Worm (Caenorhabditis elegans): ENCODE measurements around the gene ddx-35.

ddx-35 gene

DNA sequence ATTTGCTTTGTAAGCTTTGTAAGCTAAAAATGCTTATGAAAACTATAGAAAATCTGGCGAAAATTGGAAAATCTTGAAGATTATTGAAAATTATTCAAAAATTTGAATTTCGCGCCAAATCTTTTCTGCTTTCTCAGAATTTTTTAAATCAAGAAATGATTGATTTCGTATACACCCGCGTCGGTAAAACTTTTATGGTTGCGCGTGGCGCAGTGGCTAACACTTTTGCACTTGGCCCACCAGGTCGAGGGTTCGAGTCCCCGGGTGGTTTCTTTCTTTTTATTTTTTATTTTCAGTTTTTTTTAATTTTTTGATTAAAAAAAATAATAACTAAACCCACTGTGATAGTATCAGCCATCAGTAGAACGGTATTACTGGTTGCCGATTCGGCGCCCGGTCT lies 44.7 kb upstream of the ddx-35 start (continued):
- TF ChIP-seq lin-54 (GFP tag; optimal IDR thresholded peaks at IDR 0.05) (peak; percentile 52), efl-1 (GFP tag; optimal IDR thresholded peaks at IDR 0.05) (peak; percentile 4), attf-5 (GFP tag; optimal IDR thresholded peaks at IDR 0.05) (peak; percentile 9), ztf-6 (GFP tag; IDR thresholded peaks at IDR 0.05) (no peak), egl-44 (GFP tag; IDR thresholded peaks at IDR 0.05) (0 out of 2 replicates have a peak, but pooled peaks have one; percentile 49), Y79H2A.3 (GFP tag; conservative IDR thresholded peaks at IDR 0.05) (no peak), mes-4 (tag; optimal IDR thresholded peaks at IDR 0.05) (no peak), lin-35 (GFP tag; optimal IDR thresholded peaks at IDR 0.05) (no peak), F39B2.1 (GFP tag; IDR thresholded peaks at IDR 0.05) (no peak), nfya-2 (GFP tag; IDR thresholded peaks at IDR 0.05) (no peak), let-607 (tag; optimal IDR thresholded peaks at IDR 0.05) (no peak), gei-17 (GFP tag; optimal IDR thresholded peaks at IDR 0.05) (no peak), F23B12.7 (tag; optimal IDR thresholded peaks at IDR 0.05; ENCODE audit: insufficient read depth) (peak; percentile 30), nhr-120 (GFP tag; IDR thresholded peaks at IDR 0.05) (no peak), F57C9.4 (tag; optimal IDR thresholded peaks at IDR 0.05) (no peak), tbx-9 (tag; optimal IDR thresholded peaks at IDR 0.05; ENCODE audit: borderline replicate concordance) (no peak), B0336.3 (GFP tag; IDR thresholded peaks at IDR 0.05) (no peak), zfh-2 (GFP tag; conservative IDR thresholded peaks at IDR 0.05) (no peak), lsl-1 (GFP tag; optimal IDR thresholded peaks at IDR 0.05) (peak; percentile 48), hsf-1 (GFP tag; IDR thresholded peaks at IDR 0.05) (no peak), akir-1 (GFP tag; optimal IDR thresholded peaks at IDR 0.05) (no peak), mel-28 (tag; optimal IDR thresholded peaks at IDR 0.05; ENCODE audit: borderline replicate concordance) (no peak), madf-8 (GFP tag; conservative IDR thresholded peaks at IDR 0.05) (no peak), F57A8.1 (GFP tag; optimal IDR thresholded peaks at IDR 0.05) (no peak), Y53G8AR.9 (GFP tag; conservative IDR thresholded peaks at IDR 0.05) (0 out of 2 replicates have a peak, but pooled peaks have one; percentile 55), K11D2.4 (GFP tag; IDR thresholded peaks at IDR 0.05) (no peak), repo-1 (tag; optimal IDR thresholded peaks at IDR 0.05) (peak; percentile 42), pha-4 (tag; optimal IDR thresholded peaks at IDR 0.05) (no peak), egl-18 (GFP tag; IDR thresholded peaks at IDR 0.05) (no peak), snpc-3.4 (tag; optimal IDR thresholded peaks at IDR 0.05) (peak; percentile 31), lsy-27 (tag; optimal IDR thresholded peaks at IDR 0.05; ENCODE audit: borderline replicate concordance, insufficient read depth) (no peak), ztf-28 (GFP tag; IDR thresholded peaks at IDR 0.05) (no peak), tlf-1 (GFP tag; optimal IDR thresholded peaks at IDR 0.05) (no peak), fkh-3 (tag; optimal IDR thresholded peaks at IDR 0.05) (no peak), snpc-1.1 (tag; optimal IDR thresholded peaks at IDR 0.05; ENCODE audit: insufficient read depth) (no peak), ztf-22 (GFP tag; optimal IDR thresholded peaks at IDR 0.05) (no peak), snpc-4 (GFP tag; optimal IDR thresholded peaks at IDR 0.05) (no peak), snpc-4 (tag; optimal IDR thresholded peaks at IDR 0.05) (no peak), die-1 (tag; optimal IDR thresholded peaks at IDR 0.05) (peak; percentile 70), C06A6.2 (GFP tag; conservative IDR thresholded peaks at IDR 0.05) (no peak), chd-7 (tag; optimal IDR thresholded peaks at IDR 0.05) (no peak), lin-26 (GFP tag; IDR thresholded peaks at IDR 0.05) (peak; percentile 92), aptf-2 (GFP tag; conservative IDR thresholded peaks at IDR 0.05) (no peak), lin-40 (tag; optimal IDR thresholded peaks at IDR 0.05) (no peak), B0035.1 (tag; optimal IDR thresholded peaks at IDR 0.05) (no peak), him-1 (tag; optimal IDR thresholded peaks at IDR 0.05) (peak; percentile 16), F33H1.4 (GFP tag; IDR thresholded peaks at IDR 0.05) (no peak), Y56A3A.18 (GFP tag; IDR thresholded peaks at IDR 0.05) (0 out of 2 replicates have a peak, but pooled peaks have one; percentile 21)
